Worm (Caenorhabditis elegans) whole organism, L4/young adult: ENCODE results near the gene cwp-5.

Experiments used
- W03F9.2 ChIP-seq: fragments of 150-350 bp; optimal IDR thresholded peaks from 2 replicates; lab custom pipeline; 2014; ENCODE audit warnings: missing biosample characterization, missing genetic modification characterization
- dao-5 ChIP-seq: sonication (generic microtip); optimal IDR thresholded peaks from 2 replicates; lab custom pipeline; 2016; ENCODE audit warnings: missing genotype, missing genetic modification characterization, moderate library complexity, missing compliant biosample characterization
- him-1 ChIP-seq: sonication (generic microtip); optimal IDR thresholded peaks from 2 replicates; lab custom pipeline; 2016; ENCODE audit warnings: missing genotype, missing genetic modification reagents, missing genetic modification characterization, missing compliant biosample characterization

ce11 chrX:13189861-13190260, at the start of gene cwp-5:
- TF ChIP-seq W03F9.2 (tag; lab: Kevin White, UChicago), result no peak
- no peak for TF ChIP-seq dao-5 (tag; lab: Kevin White, UChicago)
- no peak for TF ChIP-seq him-1 (tag; lab: Kevin White, UChicago)
